Worm (Caenorhabditis elegans) whole organism, mixed stage, embryonic: ENCODE data around the gene T02H6.1.

Experiments
- M03D4.4 ChIP-seq: sonication (generic microtip); optimal IDR thresholded peaks from 2 replicates; lab custom pipeline; 2017; ENCODE audit warnings: mild to moderate bottlenecking, missing genetic modification characterization, missing compliant biosample characterization
- bed-3 ChIP-seq: fragments of 200-800 bp; sonication (Bioruptor generic); optimal IDR thresholded peaks from 3 replicates; lab custom pipeline; 2018; ENCODE audit warnings: mild to moderate bottlenecking, missing genetic modification characterization, moderate library complexity, missing compliant biosample characterization
- blmp-1 ChIP-seq: fragments of 150-350 bp; optimal IDR thresholded peaks from 2 replicates; lab custom pipeline; 2014; ENCODE audit warnings: missing biosample characterization, missing genetic modification characterization
- ceh-43 ChIP-seq: fragments of 200-800 bp; sonication (Bioruptor generic); optimal IDR thresholded peaks from 2 replicates; lab custom pipeline; 2018; ENCODE audit warnings: mild to moderate bottlenecking, missing genetic modification characterization, moderate library complexity, missing compliant biosample characterization
- ceh-83 ChIP-seq: fragments of 200-800 bp; sonication (Bioruptor generic); optimal IDR thresholded peaks from 2 replicates; lab custom pipeline; 2018; ENCODE audit warnings: mild to moderate bottlenecking, missing genetic modification characterization, missing compliant biosample characterization
- ces-1 ChIP-seq: fragments of 150-350 bp; optimal IDR thresholded peaks from 2 replicates; lab custom pipeline; 2014; ENCODE audit warnings: missing biosample characterization, missing genetic modification reagents, missing genetic modification characterization
- cnd-1 ChIP-seq: fragments of 200-800 bp; sonication (Bioruptor generic); optimal IDR thresholded peaks from 2 replicates; lab custom pipeline; 2018; ENCODE audit warnings: mild to moderate bottlenecking, missing genetic modification characterization, missing compliant biosample characterization
- drap-1 ChIP-seq: fragments of 200-800 bp; sonication (Bioruptor generic); optimal IDR thresholded peaks from 3 replicates; lab custom pipeline; 2018; ENCODE audit warnings: mild to moderate bottlenecking, missing genetic modification characterization, missing compliant biosample characterization
- elt-1 ChIP-seq: sonication (generic microtip); optimal IDR thresholded peaks from 2 replicates; lab custom pipeline; 2017; ENCODE audit warnings: missing genetic modification characterization, mild to moderate bottlenecking, missing compliant biosample characterization, antibody characterized with exemption, moderate library complexity, borderline replicate concordance; ENCODE audit not compliant: insufficient read depth
- elt-3 ChIP-seq: fragments of 150-350 bp; optimal IDR thresholded peaks from 2 replicates; lab custom pipeline; 2014; ENCODE audit warnings: missing biosample characterization, missing genetic modification characterization
- ham-2 ChIP-seq: fragments of 200-800 bp; sonication (Bioruptor generic); optimal IDR thresholded peaks from 2 replicates; lab custom pipeline; 2018; ENCODE audit warnings: mild to moderate bottlenecking, missing genetic modification characterization, missing compliant biosample characterization
- hlh-1 ChIP-seq: fragments of 150-350 bp; optimal IDR thresholded peaks from 2 replicates; lab custom pipeline; 2014; ENCODE audit warnings: missing biosample characterization, missing genetic modification reagents, missing genetic modification characterization
- lin-13 ChIP-seq: fragments of 150-350 bp; optimal IDR thresholded peaks from 2 replicates; lab custom pipeline; 2014; ENCODE audit warnings: missing biosample characterization, missing genetic modification characterization
- lin-32 ChIP-seq: fragments of 200-800 bp; sonication (Bioruptor generic); optimal IDR thresholded peaks from 2 replicates; lab custom pipeline; 2018; ENCODE audit warnings: mild to moderate bottlenecking, missing genetic modification characterization, missing compliant biosample characterization
- lsy-2 ChIP-seq: fragments of 150-350 bp; optimal IDR thresholded peaks from 2 replicates; lab custom pipeline; 2014; ENCODE audit warnings: missing biosample characterization, missing genetic modification characterization
- mab-5 ChIP-seq: fragments of 150-350 bp; optimal IDR thresholded peaks from 2 replicates; lab custom pipeline; 2014; ENCODE audit warnings: missing biosample characterization, missing genetic modification characterization
- mep-1 ChIP-seq: fragments of 150-350 bp; optimal IDR thresholded peaks from 2 replicates; lab custom pipeline; 2017; ENCODE audit warnings: missing biosample characterization, missing genetic modification reagents, missing genetic modification characterization, inconsistent platforms
- mls-2 ChIP-seq: sonication (generic microtip); optimal IDR thresholded peaks from 2 replicates; lab custom pipeline; 2016; ENCODE audit warnings: mild to moderate bottlenecking, missing genetic modification characterization, moderate library complexity, missing compliant biosample characterization
- nhr-12 ChIP-seq: fragments of 150-350 bp; optimal IDR thresholded peaks from 2 replicates; lab custom pipeline; 2014; ENCODE audit warnings: missing biosample characterization, missing genetic modification characterization
- nhr-2 ChIP-seq: fragments of 150-350 bp; optimal IDR thresholded peaks from 2 replicates; lab custom pipeline; 2014; ENCODE audit warnings: missing biosample characterization, missing genetic modification characterization
- nhr-237 ChIP-seq: fragments of 150-350 bp; optimal IDR thresholded peaks from 2 replicates; lab custom pipeline; 2014; ENCODE audit warnings: missing biosample characterization, missing genetic modification characterization
- nhr-28 ChIP-seq: fragments of 150-350 bp; optimal IDR thresholded peaks from 2 replicates; lab custom pipeline; 2014; ENCODE audit warnings: missing biosample characterization, missing genetic modification characterization
- nhr-76 ChIP-seq: sonication (generic microtip); optimal IDR thresholded peaks from 2 replicates; lab custom pipeline; 2017; ENCODE audit warnings: missing biosample characterization, missing genetic modification characterization
- pha-4 ChIP-seq: fragments of 150-350 bp; optimal IDR thresholded peaks from 2 replicates; lab custom pipeline; 2018; ENCODE audit warnings: missing biosample characterization, missing genetic modification reagents, missing genetic modification characterization
- sem-2 ChIP-seq: fragments of 200-800 bp; sonication (Bioruptor generic); optimal IDR thresholded peaks from 2 replicates; lab custom pipeline; 2018; ENCODE audit warnings: mild to moderate bottlenecking, missing genetic modification characterization, missing compliant biosample characterization
- snpc-4 ChIP-seq: fragments of 150-350 bp; optimal IDR thresholded peaks from 2 replicates; lab custom pipeline; 2014; ENCODE audit warnings: missing biosample characterization, missing genetic modification characterization
- tbx-8 ChIP-seq: fragments of 200-800 bp; sonication (Bioruptor generic); optimal IDR thresholded peaks from 2 replicates; lab custom pipeline; 2018; ENCODE audit warnings: mild to moderate bottlenecking, missing genetic modification characterization, moderate library complexity, missing compliant biosample characterization
- unc-120 ChIP-seq: sonication (generic microtip); optimal IDR thresholded peaks from 2 replicates; lab custom pipeline; 2017; ENCODE audit warnings: missing genetic modification characterization, missing compliant biosample characterization; ENCODE audit not compliant: poor library complexity, severe bottlenecking
- unc-39 ChIP-seq: fragments of 150-350 bp; optimal IDR thresholded peaks from 2 replicates; lab custom pipeline; 2014; ENCODE audit warnings: missing biosample characterization, missing genetic modification characterization
- unc-62 ChIP-seq: fragments of 150-350 bp; optimal IDR thresholded peaks from 2 replicates; lab custom pipeline; 2014; ENCODE audit warnings: missing biosample characterization, missing genetic modification reagents, missing genetic modification characterization
- zip-8 ChIP-seq: fragments of 150-350 bp; optimal IDR thresholded peaks from 2 replicates; lab custom pipeline; 2014; ENCODE audit warnings: missing biosample characterization, missing genetic modification characterization
- ztf-11 ChIP-seq: fragments of 150-350 bp; optimal IDR thresholded peaks from 2 replicates; lab custom pipeline; 2014; ENCODE audit warnings: missing biosample characterization, missing genetic modification characterization

T02H6.1 gene

DNA sequence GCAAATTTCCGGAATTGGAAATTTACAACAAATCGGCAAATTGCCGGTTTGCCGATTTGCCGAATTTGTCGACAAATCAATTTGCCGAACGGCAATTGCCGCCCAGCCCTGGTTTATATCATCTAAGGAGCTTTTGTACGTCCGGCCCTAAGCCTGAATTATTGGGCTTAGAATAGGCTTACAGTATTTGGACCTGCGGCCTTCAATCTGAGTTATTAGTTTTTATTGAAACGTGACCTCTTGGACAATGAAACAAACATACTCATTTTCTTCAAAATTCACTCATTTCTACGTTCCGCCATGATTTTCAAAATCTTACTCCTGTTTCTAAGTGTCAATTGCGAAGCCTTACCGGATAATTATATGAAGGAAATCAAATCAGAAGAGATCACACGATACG lies 33.9 kb upstream of the T02H6.1 start, which contains the start of gene Y39F10C.1:
Gene Y39F10C.1 (plus strand): TSS at position 301 of the 400 bp plus-strand sequence.
- TF ChIP-seq unc-39 (tag; lab: Kevin White, UChicago): no peak
- no peak for TF ChIP-seq bed-3 (GFP tag; lab: Kevin White, UChicago)
- TF ChIP-seq nhr-2 (tag; lab: Kevin White, UChicago): no peak
- no peak for TF ChIP-seq lin-13
- no peak for TF ChIP-seq mab-5 (tag; lab: Kevin White, UChicago)
- TF ChIP-seq ces-1 (GFP tag; lab: Kevin White, UChicago): no peak
- no peak for TF ChIP-seq ztf-11 (tag; lab: Kevin White, UChicago)
- TF ChIP-seq mep-1: no peak
- TF ChIP-seq nhr-12 (tag; lab: Kevin White, UChicago): no peak
- TF ChIP-seq nhr-28 (tag; lab: Kevin White, UChicago): no peak
- no peak for TF ChIP-seq ham-2

DNA sequence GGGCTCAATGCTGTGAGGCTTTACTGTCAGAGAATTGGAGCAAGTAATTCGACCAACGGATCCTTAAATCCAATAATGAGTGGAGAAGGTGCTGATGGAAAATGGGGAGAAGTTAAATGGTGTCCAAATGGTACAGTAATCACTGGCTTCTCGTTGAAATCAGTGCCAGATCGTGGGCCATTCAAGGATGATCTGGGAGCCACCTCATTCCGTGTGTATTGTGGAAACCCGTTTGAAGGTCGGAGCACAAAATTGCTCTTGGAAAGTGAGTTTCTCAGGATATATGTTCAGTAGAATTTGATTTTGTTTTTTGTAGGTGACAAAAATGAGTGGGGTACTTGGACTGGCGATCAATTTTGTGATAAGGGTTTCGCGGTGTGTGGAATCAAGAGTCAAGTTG lies 33.4 kb upstream of the T02H6.1 start:
- no peak for TF ChIP-seq lin-32 (GFP tag; lab: Kevin White, UChicago)
- TF ChIP-seq nhr-76 (tag; lab: Kevin White, UChicago): no peak
- TF ChIP-seq elt-1 (tag; lab: Kevin White, UChicago): no peak
- TF ChIP-seq hlh-1: no peak
- no peak for TF ChIP-seq zip-8 (tag; lab: Kevin White, UChicago)
- TF ChIP-seq ceh-83 (GFP tag; lab: Kevin White, UChicago): no peak
- no peak for TF ChIP-seq blmp-1
- no peak for TF ChIP-seq lsy-2
- no peak for TF ChIP-seq nhr-237 (tag; lab: Kevin White, UChicago)
- TF ChIP-seq cnd-1 (tag; lab: Kevin White, UChicago): no peak
- TF ChIP-seq, all 35 proteins: peak for 0

DNA sequence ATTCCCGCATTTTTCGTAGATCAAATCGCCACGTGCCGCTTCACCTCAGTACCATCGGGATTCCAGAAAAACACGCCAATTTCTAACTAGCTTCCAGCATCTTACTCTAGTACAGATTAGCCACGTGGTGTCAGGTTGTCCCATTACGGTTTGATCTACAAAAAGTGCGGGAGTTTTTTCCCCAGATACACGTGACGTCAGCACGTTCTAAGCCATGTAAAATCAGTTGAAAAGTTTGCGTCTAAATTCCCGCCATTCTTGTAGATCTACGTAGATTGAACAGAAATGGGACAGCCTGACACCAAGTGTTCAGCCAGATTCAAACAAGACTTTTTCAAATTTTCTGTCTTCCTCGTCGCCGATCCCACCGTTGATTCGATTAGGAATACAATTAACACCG lies 30.6 kb upstream of the T02H6.1 start, which contains the start of gene T02H6.9:
Gene T02H6.9 (plus strand): TSS at position 301 of the 400 bp plus-strand sequence.
- TF ChIP-seq nhr-237 (tag; lab: Kevin White, UChicago) (no peak), ham-2 (no peak), unc-39 (tag; lab: Kevin White, UChicago) (no peak), nhr-2 (tag; lab: Kevin White, UChicago) (no peak), drap-1 (GFP tag; lab: Kevin White, UChicago) (no peak), lin-13 (no peak), nhr-12 (tag; lab: Kevin White, UChicago) (no peak), unc-62 (no peak), snpc-4 (tag; lab: Kevin White, UChicago) (no peak), ces-1 (GFP tag; lab: Kevin White, UChicago) (no peak), unc-120 (no peak), pha-4 (tag; lab: Kevin White, UChicago) (no peak), zip-8 (tag; lab: Kevin White, UChicago) (no peak), nhr-76 (tag; lab: Kevin White, UChicago) (no peak), tbx-8 (no peak), elt-1 (tag; lab: Kevin White, UChicago) (no peak)
- TF ChIP-seq, all 35 proteins: peak for 0

DNA sequence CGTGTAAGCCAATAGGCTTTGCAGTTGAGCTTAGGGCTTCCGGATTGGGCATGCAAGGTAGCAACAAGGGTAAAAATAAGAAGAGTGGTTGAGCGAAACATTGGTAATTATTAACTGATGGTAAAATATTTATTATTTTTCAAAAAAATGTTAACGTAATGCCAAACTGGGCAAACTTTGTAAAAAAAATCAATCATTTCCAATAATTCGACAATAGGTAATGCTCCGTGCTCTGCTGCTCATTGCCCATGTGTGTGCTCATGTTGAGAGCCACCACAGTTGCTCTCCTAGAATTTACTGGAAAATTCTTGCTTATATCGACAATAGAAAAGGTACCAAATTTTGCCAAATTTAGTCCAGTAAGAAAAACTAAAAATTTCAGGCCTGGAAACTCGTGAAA lies 28.6 kb upstream of the T02H6.1 start, which contains the start of the genes T02H6.10 and T02H6.8:
Gene T02H6.10 (minus strand): TSS at position 101 of the 400 bp plus-strand sequence.
Gene T02H6.8 (plus strand): TSS at position 221 of the 400 bp plus-strand sequence.
- TF ChIP-seq sem-2 (GFP tag; lab: Kevin White, UChicago) (no peak), nhr-28 (tag; lab: Kevin White, UChicago) (no peak), tbx-8 (no peak), M03D4.4 (tag; lab: Kevin White, UChicago) (no peak), elt-1 (tag; lab: Kevin White, UChicago) (no peak), nhr-2 (tag; lab: Kevin White, UChicago) (no peak), lsy-2 (no peak), unc-120 (no peak), zip-8 (tag; lab: Kevin White, UChicago) (no peak), ceh-43 (GFP tag; lab: Kevin White, UChicago) (no peak), unc-39 (tag; lab: Kevin White, UChicago) (no peak), hlh-1 (no peak), mep-1 (no peak), lin-13 (no peak), elt-3 (tag; lab: Kevin White, UChicago) (no peak), blmp-1 (no peak), ces-1 (GFP tag; lab: Kevin White, UChicago) (no peak), ceh-83 (GFP tag; lab: Kevin White, UChicago) (no peak), nhr-76 (tag; lab: Kevin White, UChicago) (no peak), mls-2 (tag; lab: Kevin White, UChicago) (no peak)
- TF ChIP-seq, all 35 proteins: peak for 0
